Worm (Caenorhabditis elegans): Measurements from ENCODE around the gene ced-11.

DNA sequence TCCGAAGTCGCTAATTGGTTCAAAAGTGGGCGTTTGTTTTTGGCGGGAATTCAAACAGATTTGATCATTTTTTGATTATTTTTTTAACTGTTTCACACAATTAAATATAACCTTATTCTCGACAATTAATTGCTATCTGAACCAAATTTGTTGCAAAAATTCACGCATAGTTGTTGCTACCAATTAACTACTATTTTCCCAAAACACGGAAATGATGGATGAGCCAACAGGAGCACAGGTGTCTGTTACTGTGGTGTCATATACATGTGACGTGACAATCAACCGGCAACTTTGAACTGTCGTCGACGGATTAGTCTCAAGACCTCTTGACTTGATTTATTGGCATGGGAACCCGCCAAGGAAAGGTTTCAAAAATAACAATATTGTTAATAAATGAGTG, 46.7 kb upstream of the ced-11 start:
- TF ChIP-seq med-1 (GFP tag; optimal IDR thresholded peaks at IDR 0.05; ENCODE audit: insufficient read depth): no peak
- TF ChIP-seq cog-1 (tag; optimal IDR thresholded peaks at IDR 0.05): no peak
- TF ChIP-seq ref-1 (GFP tag; conservative IDR thresholded peaks at IDR 0.05): no peak
- no peak for TF ChIP-seq flt-1 (GFP tag; IDR thresholded peaks at IDR 0.05)
- no peak for TF ChIP-seq ztf-23 (GFP tag; IDR thresholded peaks at IDR 0.05)
- TF ChIP-seq tab-1 (GFP tag; IDR thresholded peaks at IDR 0.05): no peak
- no peak for TF ChIP-seq ztf-29 (GFP tag; IDR thresholded peaks at IDR 0.05)
- TF ChIP-seq T22C8.4 (GFP tag; IDR thresholded peaks at IDR 0.05): no peak
- no peak for TF ChIP-seq klf-2 (GFP tag; conservative IDR thresholded peaks at IDR 0.05)
